Fruit fly (Drosophila melanogaster) whole organism: ENCODE data around the gene CG34138.

Source experiments
- Dll ChIP-seq: fragments of >200 bp; optimal IDR thresholded peaks from 2 replicates; lab custom pipeline; 2017
- EcR ChIP-seq, 2 experiments: fragments of >200 bp; optimal IDR thresholded peaks; 2 replicates each; lab custom pipeline; 2017; ENCODE audit warnings: missing biosample characterization in 2 of 2, missing genetic modification characterization in 2 of 2, missing genetic modification reagents in 2 of 2
- pan ChIP-seq: fragments of >200 bp; optimal IDR thresholded peaks from 2 replicates; lab custom pipeline; 2017
- psq ChIP-seq: fragments of >200 bp; optimal IDR thresholded peaks from 2 replicates; lab custom pipeline; 2017
- usp ChIP-seq: fragments of >200 bp; optimal IDR thresholded peaks from 2 replicates; lab custom pipeline; 2017; ENCODE audit warnings: missing biosample characterization, missing genetic modification characterization, mixed read lengths

DNA sequence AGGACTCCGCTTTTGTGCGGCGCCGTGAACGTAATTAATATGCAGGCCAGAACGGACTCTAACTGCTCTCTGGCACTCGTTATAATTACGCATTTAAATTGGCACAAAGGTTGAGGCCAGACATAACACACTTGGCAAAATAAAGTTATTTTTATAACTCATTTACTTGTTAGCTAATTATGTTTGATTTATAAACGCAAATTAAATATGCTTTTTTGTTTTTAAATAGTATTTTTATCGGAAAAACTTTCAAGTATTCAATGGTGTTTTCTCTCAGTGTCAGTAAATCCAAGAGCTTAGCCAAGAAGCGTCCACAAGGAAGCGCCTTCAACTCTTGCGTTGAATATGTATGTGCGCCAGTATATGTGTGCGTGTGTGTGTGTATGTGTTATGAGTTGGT is 38.2 kb downstream of the CG34138 start:
- no peak for TF ChIP-seq EcR (GFP tag; optimal IDR thresholded peaks at IDR 0.05; lab: Kevin White, UChicago)
- TF ChIP-seq usp (GFP tag; lab: Kevin White, UChicago): no peak
- TF ChIP-seq psq: no peak
- TF ChIP-seq pan (lab: Kevin White, UChicago): no peak
- no peak for TF ChIP-seq Dll (lab: Kevin White, UChicago)
